Fruit fly (Drosophila melanogaster): ENCODE results near the gene Hex-A.

DNA sequence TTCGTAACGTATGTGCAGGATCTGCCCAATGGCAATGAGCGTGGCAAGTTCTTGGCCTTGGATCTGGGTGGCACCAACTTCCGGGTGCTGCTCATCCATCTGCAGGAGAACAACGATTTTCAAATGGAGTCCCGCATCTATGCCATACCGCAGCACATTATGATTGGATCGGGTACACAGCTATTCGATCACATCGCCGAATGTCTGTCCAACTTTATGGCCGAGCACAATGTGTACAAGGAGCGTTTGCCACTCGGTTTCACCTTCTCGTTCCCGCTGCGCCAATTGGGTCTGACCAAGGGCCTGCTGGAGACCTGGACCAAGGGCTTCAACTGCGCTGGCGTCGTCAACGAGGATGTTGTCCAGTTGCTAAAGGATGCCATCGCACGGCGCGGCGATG lies 1.2 kb downstream of the Hex-A start:
- TF ChIP-seq Camta (GFP tag; optimal IDR thresholded peaks at IDR 0.05) (no peak), CG3847 (GFP tag; IDR thresholded peaks at IDR 0.05) (no peak), Drgx (GFP tag; IDR thresholded peaks at IDR 0.05) (no peak), toy (GFP tag; IDR thresholded peaks at IDR 0.05) (no peak), prd (optimal IDR thresholded peaks at IDR 0.05) (no peak), prd (GFP tag; IDR thresholded peaks at IDR 0.05) (no peak), CG9727 (GFP tag; optimal IDR thresholded peaks at IDR 0.05) (no peak), HmgZ (tag; optimal IDR thresholded peaks at IDR 0.05) (no peak), sim (GFP tag; IDR thresholded peaks at IDR 0.05) (no peak), insv (GFP tag; optimal IDR thresholded peaks at IDR 0.05) (no peak), zen2 (GFP tag; IDR thresholded peaks at IDR 0.05; ENCODE audit: partially characterized antibody) (no peak), CG1602 (GFP tag; optimal IDR thresholded peaks at IDR 0.05) (no peak)

All from whole organism, embryonic.